Worm (Caenorhabditis elegans) whole organism, L4 larva: ENCODE measurements around the gene T26C5.3.

Experiments used
- ZK337.2 ChIP-seq: fragments of 200-800 bp; sonication (Bioruptor generic); IDR thresholded peaks from 2 replicates; pipeline ENCODE4 v1.3.6; 2022; ENCODE audit warnings: missing genetic modification reagents, missing genetic modification characterization, missing compliant biosample characterization
- ama-1 ChIP-seq: fragments of 150-350 bp; optimal IDR thresholded peaks from 2 replicates; lab custom pipeline; 2014; ENCODE audit warnings: inconsistent platforms, mixed read lengths
- arid-1 ChIP-seq: fragments of 200-800 bp; sonication (Bioruptor generic); conservative IDR thresholded peaks from 2 replicates; pipeline ENCODE4 v1.3.6; 2022; ENCODE audit warnings: missing genetic modification reagents, missing genetic modification characterization, missing compliant biosample characterization
- ceh-82 ChIP-seq: sonication (generic microtip); optimal IDR thresholded peaks from 2 replicates; lab custom pipeline; 2017; ENCODE audit warnings: missing biosample characterization, missing genetic modification characterization
- dpl-1 ChIP-seq: fragments of 150-350 bp; optimal IDR thresholded peaks from 2 replicates; lab custom pipeline; 2014; ENCODE audit warnings: missing biosample characterization, missing genetic modification reagents, missing genetic modification characterization
- dve-1 ChIP-seq: sonication (generic microtip); optimal IDR thresholded peaks from 2 replicates; lab custom pipeline; 2017; ENCODE audit warnings: antibody characterized with exemption, mild to moderate bottlenecking, missing genetic modification characterization, missing compliant biosample characterization; ENCODE audit not compliant: insufficient read depth
- nhr-11 ChIP-seq: fragments of 150-350 bp; optimal IDR thresholded peaks from 2 replicates; lab custom pipeline; 2014; ENCODE audit warnings: missing biosample characterization, missing genetic modification characterization
- nhr-42 ChIP-seq: fragments of 200-800 bp; sonication (Bioruptor generic); IDR thresholded peaks from 2 replicates; pipeline ENCODE4 v1.3.6; 2022; ENCODE audit warnings: missing genetic modification characterization, missing compliant biosample characterization
- pha-4 ChIP-seq, 2 experiments: fragments of 150-350 bp in 1 of 2; fragments of 200-800 bp in 1 of 2; sonication (Bioruptor generic) in 1 of 2; IDR thresholded peaks in 1 of 2; optimal IDR thresholded peaks in 1 of 2; 2 replicates each; pipeline versions ENCODE4 v1.3.6 to Lab custom; 2014 to 2022; ENCODE audit warnings: missing genetic modification characterization in 2 of 2, missing genetic modification reagents in 2 of 2, missing biosample characterization in 1 of 2, missing compliant biosample characterization in 1 of 2
- pqm-1 ChIP-seq: sonication (generic microtip); optimal IDR thresholded peaks from 2 replicates; lab custom pipeline; 2017; ENCODE audit warnings: missing biosample characterization, missing genetic modification characterization
- snpc-1.2 ChIP-seq: fragments of 200-800 bp; sonication (Bioruptor generic); IDR thresholded peaks from 2 replicates; pipeline ENCODE4 v1.3.6; 2022; ENCODE audit warnings: missing genetic modification reagents, missing genetic modification characterization, missing compliant biosample characterization
- snpc-4 ChIP-seq: fragments of 150-350 bp; optimal IDR thresholded peaks from 2 replicates; lab custom pipeline; 2014; ENCODE audit warnings: missing biosample characterization, missing genetic modification characterization
- unc-62 ChIP-seq, 3 experiments: fragments of 150-350 bp in 1 of 3; sonication (generic microtip); optimal IDR thresholded peaks in 2 of 3; peaks in 1 of 3; 1 replicate in 1 of 3; 2 replicates in 2 of 3; lab custom pipeline; 2014 to 2017; ENCODE audit warnings: missing biosample characterization in 3 of 3, missing genetic modification characterization in 3 of 3, missing genetic modification reagents in 3 of 3, missing genotype in 1 of 3
- zag-1 ChIP-seq: fragments of 150-350 bp; optimal IDR thresholded peaks from 2 replicates; lab custom pipeline; 2014; ENCODE audit warnings: missing biosample characterization, missing genetic modification characterization

DNA sequence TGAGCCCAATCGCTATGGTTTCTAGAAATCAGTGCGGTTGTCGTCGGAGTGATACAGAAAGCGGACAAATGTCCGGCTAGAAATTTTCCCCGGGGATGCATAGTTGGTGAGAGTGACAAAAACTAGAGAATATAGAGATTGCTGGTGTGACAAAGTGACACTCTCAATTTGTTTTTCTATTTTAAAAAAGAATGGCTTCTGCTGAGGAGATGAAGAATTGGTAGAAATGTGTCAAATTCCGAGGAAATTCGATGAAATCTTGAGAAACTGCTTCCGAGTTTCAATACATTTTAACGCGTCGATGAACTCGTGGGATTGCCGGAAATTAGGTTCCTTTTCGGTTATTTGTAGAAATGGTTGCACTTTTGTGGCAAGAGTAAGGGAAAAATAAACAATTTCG lies 42.2 kb upstream of the T26C5.3 start, which contains the start of gene twk-4:
- TF ChIP-seq nhr-42 (GFP tag; lab: Robert Waterston, UW): no peak
- no peak for TF ChIP-seq pha-4 (GFP tag; IDR thresholded peaks at IDR 0.05; lab: Robert Waterston, UW)
- no peak for TF ChIP-seq pha-4 (tag; optimal IDR thresholded peaks at IDR 0.05; lab: Kevin White, UChicago)
- TF ChIP-seq dpl-1 (GFP tag; lab: Kevin White, UChicago): no peak
- TF ChIP-seq dve-1 (tag; lab: Kevin White, UChicago): no peak
- TF ChIP-seq unc-62 (GFP tag; optimal IDR thresholded peaks at IDR 0.05 in 1 of 2; lab: Kevin White, UChicago): no peak
- TF ChIP-seq unc-62 (tag; optimal IDR thresholded peaks at IDR 0.05; lab: Kevin White, UChicago): no peak
- no peak for TF ChIP-seq snpc-4 (tag; lab: Kevin White, UChicago)
- TF ChIP-seq ceh-82 (tag; lab: Kevin White, UChicago): no peak
- no peak for TF ChIP-seq ZK337.2 (GFP tag; lab: Robert Waterston, UW)
- no peak for TF ChIP-seq pqm-1 (tag; lab: Kevin White, UChicago)
- no peak for TF ChIP-seq zag-1 (tag; lab: Kevin White, UChicago)
- no peak for TF ChIP-seq ama-1
- TF ChIP-seq snpc-1.2 (GFP tag; lab: Robert Waterston, UW): no peak
- TF ChIP-seq nhr-11 (tag; lab: Kevin White, UChicago): no peak
- TF ChIP-seq arid-1 (GFP tag; lab: Robert Waterston, UW): no peak
